Fruit fly (Drosophila melanogaster): ENCODE data around the gene plh.

The plh gene

dm6 chr3R:4960107-4960506 is 50.7 kb downstream of the plh start:
- TF ChIP-seq CG5180 (GFP tag; optimal IDR thresholded peaks at IDR 0.05) (peak; percentile 81), cato (GFP tag; optimal IDR thresholded peaks at IDR 0.05; ENCODE audit: borderline replicate concordance) (no peak), CG8478 (optimal IDR thresholded peaks at IDR 0.05) (peak; percentile 11), CG15479 (GFP tag; optimal IDR thresholded peaks at IDR 0.05) (peak; percentile 60), tll (GFP tag; optimal IDR thresholded peaks at IDR 0.05) (peak in 1 of 2 experiments; percentile 5), cad (GFP tag; optimal IDR thresholded peaks at IDR 0.05) (peak; percentile 59)

dm6 chr3R:4957812-4958211 is 53.0 kb downstream of the plh start:
- TF ChIP-seq Chrac-16 (GFP tag; optimal IDR thresholded peaks at IDR 0.05) (no peak), gsb (GFP tag; IDR thresholded peaks at IDR 0.05) (peak; percentile 24; the same call in 1 of the 2 replicates), CG5180 (GFP tag; optimal IDR thresholded peaks at IDR 0.05) (no peak), CoRest (tag; optimal IDR thresholded peaks at IDR 0.05) (no peak), croc (GFP tag; conservative IDR thresholded peaks at IDR 0.05) (no peak), CG3847 (GFP tag; IDR thresholded peaks at IDR 0.05) (no peak), dm (GFP tag; optimal IDR thresholded peaks at IDR 0.05) (no peak), MBD-R2 (GFP tag; IDR thresholded peaks at IDR 0.05) (no peak), B-H2 (GFP tag; optimal IDR thresholded peaks at IDR 0.05) (no peak), CG9932 (GFP tag; IDR thresholded peaks at IDR 0.05) (peak; percentile 15; the same call in 1 of the 2 replicates), Mes4 (GFP tag; optimal IDR thresholded peaks at IDR 0.05) (no peak), CG17385 (GFP tag; optimal IDR thresholded peaks at IDR 0.05) (no peak), stwl (tag; optimal IDR thresholded peaks at IDR 0.05) (no peak), gsb-n (tag; optimal IDR thresholded peaks at IDR 0.05) (no peak), NK7.1 (GFP tag; optimal IDR thresholded peaks at IDR 0.05) (no peak), CG12155 (GFP tag; optimal IDR thresholded peaks at IDR 0.05) (no peak), zfh1 (GFP tag; IDR thresholded peaks at IDR 0.05) (0 out of 3 replicates have a peak, but pooled peaks have one; percentile 6), zen (tag; optimal IDR thresholded peaks at IDR 0.05) (no peak), CkIIα-i1 (GFP tag; IDR thresholded peaks at IDR 0.05) (no peak), klu (GFP tag; IDR thresholded peaks at IDR 0.05) (no peak), CG12219 (GFP tag; optimal IDR thresholded peaks at IDR 0.05) (no peak), CG4328 (GFP tag; optimal IDR thresholded peaks at IDR 0.05) (no peak), Trl (optimal IDR thresholded peaks at IDR 0.05) (no peak), Trl (GFP tag; optimal IDR thresholded peaks at IDR 0.05) (no peak), tx (GFP tag; optimal IDR thresholded peaks at IDR 0.05) (no peak), Dad (GFP tag; optimal IDR thresholded peaks at IDR 0.05) (no peak), CG11696 (GFP tag; IDR thresholded peaks at IDR 0.05) (no peak), CG9727 (GFP tag; optimal IDR thresholded peaks at IDR 0.05) (no peak), CG14441 (GFP tag; IDR thresholded peaks at IDR 0.05) (no peak), Drgx (GFP tag; IDR thresholded peaks at IDR 0.05) (peak; percentile 63), schlank (tag; optimal IDR thresholded peaks at IDR 0.05) (no peak), inv (GFP tag; IDR thresholded peaks at IDR 0.05; ENCODE audit: partially characterized antibody) (no peak), sisA (GFP tag; IDR thresholded peaks at IDR 0.05) (no peak), D (optimal IDR thresholded peaks at IDR 0.05) (no peak), D (GFP tag; optimal IDR thresholded peaks at IDR 0.05) (no peak), CG15269 (tag; optimal IDR thresholded peaks at IDR 0.05) (no peak), CG10979 (tag; optimal IDR thresholded peaks at IDR 0.05) (no peak)
